Fruit fly (Drosophila melanogaster) whole organism, prepupa: ENCODE measurements around the gene CG31917.
A peak's percentile ranks its signal among the peaks of the same experiment; 100 is the strongest.

ENCODE experiments used
- Blimp-1 ChIP-seq: fragments of 200-800 bp; sonication (Bioruptor generic); optimal IDR thresholded peaks from 3 replicates; lab custom pipeline; 2017; ENCODE audit warnings: missing biosample characterization, missing genetic modification characterization, mild to moderate bottlenecking, moderate library complexity, missing genetic modification reagents
- CG10631 ChIP-seq: fragments of 200-800 bp; sonication (Bioruptor generic); optimal IDR thresholded peaks from 2 replicates; lab custom pipeline; 2016; ENCODE audit warnings: missing biosample characterization, missing genetic modification characterization
- CG10669 ChIP-seq: fragments of 200-800 bp; sonication (Bioruptor generic); optimal IDR thresholded peaks from 3 replicates; lab custom pipeline; 2018; ENCODE audit warnings: missing biosample characterization, mild to moderate bottlenecking, missing genetic modification characterization, moderate library complexity
- CG11294 ChIP-seq: fragments of 200-800 bp; sonication (Bioruptor generic); IDR thresholded peaks from 2 replicates; pipeline ENCODE4 v1.3.6; 2022; ENCODE audit warnings: missing biosample characterization, missing genetic modification characterization
- CG11902 ChIP-seq: fragments of 200-800 bp; sonication (Bioruptor generic); optimal IDR thresholded peaks from 3 replicates; lab custom pipeline; 2016; ENCODE audit warnings: missing biosample characterization, missing genetic modification characterization
- CG1621 ChIP-seq: fragments of 200-800 bp; sonication (Bioruptor generic); optimal IDR thresholded peaks from 3 replicates; lab custom pipeline; 2018; ENCODE audit warnings: missing biosample characterization, mild to moderate bottlenecking, missing genetic modification characterization
- CG16779 ChIP-seq: fragments of 200-800 bp; sonication (Bioruptor generic); optimal IDR thresholded peaks from 3 replicates; lab custom pipeline; 2017; ENCODE audit warnings: missing biosample characterization, mild to moderate bottlenecking, missing genetic modification characterization
- CG3032 ChIP-seq: fragments of 200-800 bp; optimal IDR thresholded peaks from 2 replicates; lab custom pipeline; 2019; ENCODE audit warnings: missing biosample characterization, mild to moderate bottlenecking, missing genetic modification characterization, moderate library complexity
- CG31627 ChIP-seq: fragments of 200-800 bp; sonication (Bioruptor generic); optimal IDR thresholded peaks from 3 replicates; lab custom pipeline; 2016; ENCODE audit warnings: missing biosample characterization, missing genetic modification characterization
- CG32006 ChIP-seq: fragments of 200-800 bp; sonication (Bioruptor generic); optimal IDR thresholded peaks from 3 replicates; lab custom pipeline; 2017; ENCODE audit warnings: missing biosample characterization, mild to moderate bottlenecking, missing genetic modification characterization
- CG34406 ChIP-seq: fragments of 200-800 bp; sonication (Bioruptor generic); optimal IDR thresholded peaks from 3 replicates; lab custom pipeline; 2016; ENCODE audit warnings: missing biosample characterization, missing genetic modification characterization
- CG4318 ChIP-seq: fragments of 200-800 bp; sonication (Bioruptor generic); optimal IDR thresholded peaks from 3 replicates; lab custom pipeline; 2017; ENCODE audit warnings: missing biosample characterization, mild to moderate bottlenecking, missing genetic modification characterization
- CG6163 ChIP-seq: fragments of 200-800 bp; sonication (Bioruptor generic); IDR thresholded peaks from 3 replicates; pipeline ENCODE4 v1.3.6; 2022; ENCODE audit warnings: missing biosample characterization, missing genetic modification characterization
- CG6276 ChIP-seq: fragments of 200-800 bp; sonication (Bioruptor generic); optimal IDR thresholded peaks from 2 replicates; lab custom pipeline; 2017; ENCODE audit warnings: missing biosample characterization, mild to moderate bottlenecking, missing genetic modification characterization
- CG6808 ChIP-seq: fragments of 200-800 bp; sonication (Bioruptor generic); optimal IDR thresholded peaks from 3 replicates; lab custom pipeline; 2017; ENCODE audit warnings: missing biosample characterization, missing genetic modification characterization, mild to moderate bottlenecking, moderate library complexity, missing genetic modification reagents
- CG8119 ChIP-seq: fragments of 200-800 bp; sonication (Bioruptor generic); IDR thresholded peaks from 3 replicates; pipeline ENCODE4 v1.3.6; 2022; ENCODE audit warnings: missing biosample characterization, missing genetic modification characterization
- CG8319 ChIP-seq: fragments of 200-800 bp; sonication (Bioruptor generic); optimal IDR thresholded peaks from 3 replicates; lab custom pipeline; 2016; ENCODE audit warnings: missing biosample characterization, missing genetic modification characterization
- CG8632 ChIP-seq: fragments of 200-800 bp; sonication (Bioruptor generic); optimal IDR thresholded peaks from 3 replicates; lab custom pipeline; 2016; ENCODE audit warnings: missing biosample characterization, missing genetic modification characterization
- CG9139 ChIP-seq: fragments of 200-800 bp; sonication (Bioruptor generic); optimal IDR thresholded peaks from 3 replicates; lab custom pipeline; 2017; ENCODE audit warnings: missing biosample characterization, mild to moderate bottlenecking, missing genetic modification characterization
- Eip93F ChIP-seq: fragments of 200-800 bp; sonication (Bioruptor generic); optimal IDR thresholded peaks from 2 replicates; lab custom pipeline; 2016; ENCODE audit warnings: missing biosample characterization, mild to moderate bottlenecking, missing genetic modification characterization
- Ets21C ChIP-seq: fragments of 200-800 bp; sonication (Bioruptor generic); optimal IDR thresholded peaks from 3 replicates; lab custom pipeline; 2016; ENCODE audit warnings: missing biosample characterization, missing genetic modification characterization
- Gug ChIP-seq: fragments of 200-800 bp; sonication (Bioruptor generic); IDR thresholded peaks from 2 replicates; pipeline ENCODE4 v1.3.6; 2022; ENCODE audit warnings: missing biosample characterization, missing genetic modification characterization
- Hr38 ChIP-seq: sonication (Bioruptor generic); optimal IDR thresholded peaks from 2 replicates; lab custom pipeline; 2016; ENCODE audit warnings: missing biosample characterization, missing genetic modification characterization
- Hr39 ChIP-seq: fragments of 200-800 bp; sonication (Bioruptor generic); optimal IDR thresholded peaks from 2 replicates; lab custom pipeline; 2016; ENCODE audit warnings: missing biosample characterization, missing genetic modification characterization
- Hr4 ChIP-seq: fragments of 200-800 bp; sonication (Bioruptor generic); optimal IDR thresholded peaks from 3 replicates; lab custom pipeline; 2016; ENCODE audit warnings: missing biosample characterization, missing genetic modification characterization
- Lpt ChIP-seq: fragments of 200-800 bp; sonication (Bioruptor generic); optimal IDR thresholded peaks from 3 replicates; lab custom pipeline; 2016; ENCODE audit warnings: missing biosample characterization, missing genetic modification characterization
- Met ChIP-seq: fragments of 200-800 bp; sonication (Bioruptor generic); optimal IDR thresholded peaks from 3 replicates; lab custom pipeline; 2016; ENCODE audit warnings: missing biosample characterization, missing genetic modification characterization
- OdsH ChIP-seq: fragments of 200-800 bp; sonication (Bioruptor generic); optimal IDR thresholded peaks from 3 replicates; lab custom pipeline; 2016; ENCODE audit warnings: missing biosample characterization, missing genetic modification characterization
- Smox ChIP-seq: fragments of 200-800 bp; sonication (Bioruptor generic); optimal IDR thresholded peaks from 3 replicates; lab custom pipeline; 2016; ENCODE audit warnings: missing biosample characterization, missing genetic modification characterization
- Sox102F ChIP-seq: fragments of 200-800 bp; sonication (Bioruptor generic); optimal IDR thresholded peaks from 2 replicates; lab custom pipeline; 2016; ENCODE audit warnings: missing biosample characterization, mild to moderate bottlenecking, missing genetic modification characterization
- Sox14 ChIP-seq: fragments of 200-800 bp; sonication (Bioruptor generic); optimal IDR thresholded peaks from 3 replicates; lab custom pipeline; 2016; ENCODE audit warnings: missing biosample characterization, missing genetic modification characterization
- Sox15 ChIP-seq: fragments of 200-800 bp; sonication (Bioruptor generic); optimal IDR thresholded peaks from 3 replicates; lab custom pipeline; 2016; ENCODE audit warnings: missing biosample characterization, missing genetic modification characterization
- achi ChIP-seq: fragments of 200-800 bp; sonication (Bioruptor generic); optimal IDR thresholded peaks from 3 replicates; lab custom pipeline; 2016; ENCODE audit warnings: missing biosample characterization, missing genetic modification characterization
- acj6 ChIP-seq: fragments of 200-800 bp; sonication (Bioruptor generic); optimal IDR thresholded peaks from 3 replicates; lab custom pipeline; 2016; ENCODE audit warnings: missing biosample characterization, missing genetic modification characterization
- dac ChIP-seq: fragments of 200-800 bp; sonication (Bioruptor generic); optimal IDR thresholded peaks from 2 replicates; lab custom pipeline; 2017; ENCODE audit warnings: missing biosample characterization, mild to moderate bottlenecking, missing genetic modification characterization
- dsx ChIP-seq: fragments of 200-800 bp; optimal IDR thresholded peaks from 3 replicates; lab custom pipeline; 2019; ENCODE audit warnings: missing biosample characterization, mild to moderate bottlenecking, missing genetic modification characterization, moderate library complexity; ENCODE audit not compliant: poor library complexity, severe bottlenecking
- eg ChIP-seq: fragments of 200-800 bp; sonication (Bioruptor generic); IDR thresholded peaks from 3 replicates; pipeline ENCODE4 v1.3.6; 2022; ENCODE audit warnings: missing biosample characterization, missing genetic modification characterization
- esn ChIP-seq: fragments of 200-800 bp; sonication (Bioruptor generic); optimal IDR thresholded peaks from 2 replicates; lab custom pipeline; 2016; ENCODE audit warnings: missing biosample characterization, mild to moderate bottlenecking, missing genetic modification characterization, moderate library complexity
- fd59A ChIP-seq: fragments of 200-800 bp; sonication (Bioruptor generic); optimal IDR thresholded peaks from 2 replicates; lab custom pipeline; 2017; ENCODE audit warnings: missing biosample characterization, mild to moderate bottlenecking, missing genetic modification characterization, missing genetic modification reagents
- fd85E ChIP-seq: fragments of 200-800 bp; sonication (Bioruptor generic); optimal IDR thresholded peaks from 3 replicates; lab custom pipeline; 2016; ENCODE audit warnings: missing biosample characterization, missing genetic modification characterization
- fkh ChIP-seq: fragments of 200-800 bp; sonication (Bioruptor generic); optimal IDR thresholded peaks from 3 replicates; lab custom pipeline; 2017; ENCODE audit warnings: missing biosample characterization, mild to moderate bottlenecking, missing genetic modification characterization, moderate library complexity
- lz ChIP-seq: fragments of 200-800 bp; sonication (Bioruptor generic); optimal IDR thresholded peaks from 3 replicates; lab custom pipeline; 2016; ENCODE audit warnings: missing biosample characterization, missing genetic modification characterization
- net ChIP-seq: fragments of 200-800 bp; sonication (Bioruptor generic); optimal IDR thresholded peaks from 3 replicates; lab custom pipeline; 2016; ENCODE audit warnings: missing biosample characterization, missing genetic modification characterization
- pdm3 ChIP-seq: fragments of 200-800 bp; sonication (Bioruptor generic); optimal IDR thresholded peaks from 3 replicates; lab custom pipeline; 2016; ENCODE audit warnings: missing biosample characterization, missing genetic modification characterization
- salr ChIP-seq, 2 experiments: fragments of 200-800 bp; sonication (Bioruptor generic); optimal IDR thresholded peaks; 3 replicates each; lab custom pipeline; 2016 to 2018; ENCODE audit warnings: missing biosample characterization in 2 of 2, missing genetic modification characterization in 2 of 2, mild to moderate bottlenecking in 1 of 2
- spab ChIP-seq: fragments of 200-800 bp; sonication (Bioruptor generic); optimal IDR thresholded peaks from 2 replicates; lab custom pipeline; 2017; ENCODE audit warnings: missing biosample characterization, mild to moderate bottlenecking, missing genetic modification characterization, missing genetic modification reagents
- ss ChIP-seq, 2 experiments: fragments of 200-800 bp; sonication (Bioruptor generic); optimal IDR thresholded peaks; 2 replicates in 1 of 2; 3 replicates in 1 of 2; lab custom pipeline; 2017 to 2018; ENCODE audit warnings: mild to moderate bottlenecking in 2 of 2, missing biosample characterization in 2 of 2, missing genetic modification characterization in 2 of 2, moderate library complexity in 1 of 2
- svp ChIP-seq: fragments of 200-800 bp; sonication (Bioruptor generic); peaks from one replicate; lab custom pipeline; 2016; ENCODE audit warnings: missing biosample characterization, missing genetic modification characterization
- topi ChIP-seq: fragments of 200-800 bp; sonication (Bioruptor generic); optimal IDR thresholded peaks from 3 replicates; lab custom pipeline; 2016; ENCODE audit warnings: missing biosample characterization, missing genetic modification characterization
- vri ChIP-seq: fragments of 200-800 bp; sonication (Bioruptor generic); optimal IDR thresholded peaks from 3 replicates; lab custom pipeline; 2016; ENCODE audit warnings: missing biosample characterization, mild to moderate bottlenecking, missing genetic modification characterization

The CG31917 gene

DNA sequence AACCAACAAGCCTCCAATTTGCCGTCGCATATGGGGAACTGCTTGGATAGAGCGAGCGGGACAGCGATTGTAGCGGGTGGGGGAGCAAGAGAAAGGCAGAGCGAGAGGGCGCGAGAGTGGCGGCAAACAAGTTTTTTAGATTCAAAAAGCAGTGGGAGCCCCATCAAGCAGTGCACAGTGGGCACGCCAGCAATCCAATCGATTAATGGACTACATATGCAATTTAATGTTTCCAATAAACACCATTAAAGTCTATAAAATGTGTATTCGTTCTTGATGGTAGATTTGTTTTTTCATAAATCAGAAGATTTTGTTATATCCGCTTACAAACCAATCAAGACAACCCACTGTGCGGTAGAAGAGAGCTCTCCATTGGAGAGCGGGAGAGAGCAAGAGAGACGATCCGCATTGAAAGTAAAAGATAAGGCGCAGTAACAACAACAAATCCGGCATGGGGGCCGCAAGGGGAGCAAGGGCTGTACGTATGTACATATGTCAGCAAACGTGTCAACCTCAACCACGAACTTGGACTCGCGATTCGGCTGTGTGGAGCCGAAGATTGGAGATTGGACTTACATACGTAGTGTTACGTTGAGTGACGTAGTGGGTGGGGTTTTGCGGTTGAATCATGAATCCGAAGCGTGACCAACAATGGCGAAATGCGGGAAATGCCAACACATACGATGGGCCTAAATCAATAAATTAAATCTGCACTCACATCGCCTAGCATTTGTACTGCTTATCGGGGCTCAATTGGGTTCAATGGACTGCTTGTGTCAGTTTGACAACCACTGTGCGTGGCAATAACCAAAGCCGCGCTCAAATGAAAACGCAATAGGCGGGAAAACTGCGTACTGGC lies 13.0 kb downstream of the CG31917 start:
- TF ChIP-seq acj6 (GFP tag; lab: Kevin White, UChicago): peak; percentile 99
- TF ChIP-seq svp: peak; percentile 100
- TF ChIP-seq Smox (GFP tag; lab: Kevin White, UChicago): peak; percentile 99
- peak; percentile 99 for TF ChIP-seq net
- TF ChIP-seq Ets21C: peak; percentile 99
- peak; percentile 100 for TF ChIP-seq Lpt (GFP tag; lab: Kevin White, UChicago)
- TF ChIP-seq CG16779 (tag; lab: Kevin White, UChicago): peak; percentile 99
- TF ChIP-seq Sox102F (GFP tag; lab: Kevin White, UChicago): peak; percentile 99
- peak; percentile 99 for TF ChIP-seq Sox14
- TF ChIP-seq CG8119: peak; percentile 99
- peak; percentile 99 for TF ChIP-seq CG31627 (GFP tag; lab: Kevin White, UChicago)
- peak; percentile 99 for TF ChIP-seq spab (GFP tag; lab: Kevin White, UChicago)
- peak; percentile 98 for TF ChIP-seq achi
- TF ChIP-seq CG6276: peak; percentile 100
- TF ChIP-seq topi (GFP tag; lab: Kevin White, UChicago): peak; percentile 99
- peak; percentile 99 for TF ChIP-seq CG3032 (tag; lab: Kevin White, UChicago)
- peak; percentile 99 for TF ChIP-seq Met (GFP tag; lab: Kevin White, UChicago)
- peak; percentile 100 for TF ChIP-seq Hr4
- peak; percentile 96 for TF ChIP-seq CG9139 (GFP tag; lab: Kevin White, UChicago)
- peak; percentile 99 for TF ChIP-seq CG8632
- peak; percentile 100 for TF ChIP-seq CG32006 (GFP tag; lab: Kevin White, UChicago)
- TF ChIP-seq CG11294: peak; percentile 99; the same call in 1 of the 2 replicates
- peak; percentile 97 for TF ChIP-seq Blimp-1 (GFP tag; lab: Kevin White, UChicago)
- peak; percentile 90 for TF ChIP-seq fkh (GFP tag; lab: Kevin White, UChicago)
- TF ChIP-seq CG10669 (GFP tag; lab: Kevin White, UChicago): peak; percentile 99
- peak; percentile 99 for TF ChIP-seq dac (GFP tag; lab: Kevin White, UChicago)
- TF ChIP-seq OdsH (GFP tag; lab: Kevin White, UChicago): peak; percentile 99
- peak; percentile 99 for TF ChIP-seq CG10631 (GFP tag; lab: Kevin White, UChicago)
- TF ChIP-seq lz: peak; percentile 99
- TF ChIP-seq esn (GFP tag; lab: Kevin White, UChicago): peak; percentile 99
- TF ChIP-seq CG6163 (GFP tag; lab: Robert Waterston, UW): peak; percentile 100
- TF ChIP-seq CG1621 (tag; lab: Kevin White, UChicago): peak; percentile 99
- peak; percentile 98 for TF ChIP-seq fd59A (GFP tag; lab: Kevin White, UChicago)
- TF ChIP-seq Sox15 (GFP tag; lab: Kevin White, UChicago): peak; percentile 99
- peak; percentile 98 for TF ChIP-seq vri (GFP tag; lab: Kevin White, UChicago)
- peak; percentile 98 for TF ChIP-seq CG34406 (GFP tag; lab: Kevin White, UChicago)
- TF ChIP-seq CG8319 (GFP tag; lab: Kevin White, UChicago): peak; percentile 98
- TF ChIP-seq Gug (GFP tag; lab: Robert Waterston, UW): peak; percentile 99
- peak; percentile 99 for TF ChIP-seq CG11902
- peak; percentile 98 for TF ChIP-seq CG6808 (GFP tag; lab: Kevin White, UChicago)
- TF ChIP-seq dsx (GFP tag; lab: Kevin White, UChicago): peak; percentile 98
- peak; percentile 99 for TF ChIP-seq eg (GFP tag; lab: Robert Waterston, UW)
- peak; percentile 99 for TF ChIP-seq CG4318 (GFP tag; lab: Kevin White, UChicago)
- TF ChIP-seq salr (GFP tag; optimal IDR thresholded peaks at IDR 0.05; lab: Kevin White, UChicago): peak; percentile 98 to 99
- TF ChIP-seq fd85E (GFP tag; lab: Kevin White, UChicago): peak; percentile 98
- peak; percentile 95 to 98 for TF ChIP-seq ss (GFP tag; optimal IDR thresholded peaks at IDR 0.05; lab: Kevin White, UChicago)
- TF ChIP-seq Hr38 (GFP tag; lab: Kevin White, UChicago): peak; percentile 90
- peak; percentile 99 for TF ChIP-seq Hr39 (GFP tag; lab: Kevin White, UChicago)
- peak; percentile 95 for TF ChIP-seq Eip93F
- peak; percentile 99 for TF ChIP-seq pdm3 (GFP tag; lab: Kevin White, UChicago)
